Fruit fly (Drosophila melanogaster) whole organism, embryonic: ENCODE data around the gene dah.

Source experiments
- Abd-B ChIP-seq: fragments of 200-800 bp; sonication (Bioruptor generic); optimal IDR thresholded peaks from 2 replicates; lab custom pipeline; 2018; ENCODE audit warnings: missing biosample characterization, mild to moderate bottlenecking, missing genetic modification characterization, moderate library complexity
- BEAF-32 ChIP-seq: fragments of 200-800 bp; sonication (Bioruptor generic); optimal IDR thresholded peaks from 3 replicates; lab custom pipeline; 2017; ENCODE audit warnings: missing biosample characterization, missing genetic modification characterization, mild to moderate bottlenecking, moderate library complexity, missing genetic modification reagents
- CG10267 ChIP-seq: fragments of 200-800 bp; sonication (Bioruptor generic); optimal IDR thresholded peaks from 2 replicates; lab custom pipeline; 2018; ENCODE audit warnings: missing biosample characterization, mild to moderate bottlenecking, missing genetic modification characterization, moderate library complexity
- CG11504 ChIP-seq: fragments of 200-800 bp; sonication (Bioruptor generic); optimal IDR thresholded peaks from 3 replicates; lab custom pipeline; 2019; ENCODE audit warnings: missing biosample characterization, mild to moderate bottlenecking, missing genetic modification characterization, moderate library complexity
- CG12659 ChIP-seq: fragments of 200-800 bp; sonication (Bioruptor generic); optimal IDR thresholded peaks from 3 replicates; lab custom pipeline; 2017; ENCODE audit warnings: mild to moderate bottlenecking, missing biosample characterization, missing genetic modification reagents, missing genetic modification characterization
- CG13287 ChIP-seq: fragments of 200-800 bp; sonication (Bioruptor generic); IDR thresholded peaks from 2 replicates; pipeline ENCODE4 v1.3.6; 2022; ENCODE audit warnings: missing biosample characterization, missing genetic modification characterization; ENCODE audit not compliant: partially characterized antibody
- CG13894 ChIP-seq: fragments of 200-800 bp; sonication (Bioruptor generic); optimal IDR thresholded peaks from 3 replicates; lab custom pipeline; 2018; ENCODE audit warnings: missing biosample characterization, mild to moderate bottlenecking, missing genetic modification characterization, moderate library complexity
- CG14710 ChIP-seq: fragments of 200-800 bp; sonication (Bioruptor generic); optimal IDR thresholded peaks from 3 replicates; lab custom pipeline; 2019; ENCODE audit warnings: missing biosample characterization, mild to moderate bottlenecking, missing genetic modification characterization, moderate library complexity
- CG15514 ChIP-seq: fragments of 200-800 bp; sonication (Bioruptor generic); optimal IDR thresholded peaks from 3 replicates; lab custom pipeline; 2017; ENCODE audit warnings: missing biosample characterization, missing genetic modification characterization, mild to moderate bottlenecking, moderate library complexity, missing genetic modification reagents
- CG1647 ChIP-seq: fragments of 200-800 bp; sonication (Bioruptor generic); optimal IDR thresholded peaks from 3 replicates; lab custom pipeline; 2016; ENCODE audit warnings: missing biosample characterization, missing genetic modification characterization
- CG16813 ChIP-seq: fragments of 200-800 bp; sonication (Bioruptor generic); IDR thresholded peaks from 3 replicates; pipeline ENCODE4 v1.3.6; 2022; ENCODE audit warnings: missing biosample characterization, missing genetic modification characterization; ENCODE audit not compliant: partially characterized antibody
- CG18476 ChIP-seq: fragments of 200-800 bp; sonication (Bioruptor generic); optimal IDR thresholded peaks from 2 replicates; lab custom pipeline; 2016; ENCODE audit warnings: missing biosample characterization, mild to moderate bottlenecking, missing genetic modification characterization
- CG43689 ChIP-seq: fragments of 200-800 bp; sonication (Bioruptor generic); IDR thresholded peaks from 2 replicates; pipeline ENCODE4 v1.3.6; 2022; ENCODE audit warnings: missing biosample characterization, missing genetic modification characterization
- CG4617 ChIP-seq: fragments of 200-800 bp; sonication (Bioruptor generic); optimal IDR thresholded peaks from 3 replicates; lab custom pipeline; 2016; ENCODE audit warnings: missing biosample characterization, missing genetic modification characterization, borderline replicate concordance
- CG6791 ChIP-seq: fragments of 200-800 bp; sonication (Bioruptor generic); IDR thresholded peaks from 3 replicates; pipeline ENCODE4 v1.3.6; 2022; ENCODE audit warnings: missing biosample characterization, missing genetic modification characterization; ENCODE audit not compliant: partially characterized antibody
- CG8290 ChIP-seq, 3 experiments: fragments of 200-800 bp; sonication (Bioruptor generic); optimal IDR thresholded peaks; 2 replicates each; lab custom pipeline; 2016 to 2019; ENCODE audit warnings: missing biosample characterization in 3 of 3, missing genetic modification characterization in 3 of 3, mild to moderate bottlenecking in 2 of 3, moderate library complexity in 1 of 3
- CG8359 ChIP-seq: fragments of 200-800 bp; sonication (Bioruptor generic); optimal IDR thresholded peaks from 2 replicates; lab custom pipeline; 2017; ENCODE audit warnings: missing biosample characterization, mild to moderate bottlenecking, missing genetic modification characterization, borderline replicate concordance
- CG9437 ChIP-seq: fragments of 200-800 bp; sonication (Bioruptor generic); optimal IDR thresholded peaks from 2 replicates; lab custom pipeline; 2018; ENCODE audit warnings: missing biosample characterization, mild to moderate bottlenecking, missing genetic modification characterization
- CTCF ChIP-seq: fragments of 200-800 bp; sonication (Bioruptor generic); optimal IDR thresholded peaks from 2 replicates; lab custom pipeline; 2017; ENCODE audit warnings: missing biosample characterization, mild to moderate bottlenecking, missing genetic modification characterization, moderate library complexity
- CoRest ChIP-seq: fragments of 200-800 bp; sonication (Bioruptor generic); optimal IDR thresholded peaks from 3 replicates; lab custom pipeline; 2018; ENCODE audit warnings: missing biosample characterization, mild to moderate bottlenecking, missing genetic modification characterization, moderate library complexity
- Deaf1 ChIP-seq: fragments of 200-800 bp; optimal IDR thresholded peaks from 3 replicates; lab custom pipeline; 2019; ENCODE audit warnings: missing biosample characterization, mild to moderate bottlenecking, missing genetic modification characterization, moderate library complexity
- Dll ChIP-seq: fragments of 200-800 bp; sonication (Bioruptor generic); IDR thresholded peaks from 4 replicates; pipeline ENCODE4 v1.3.6; 2022; ENCODE audit warnings: missing biosample characterization, missing genetic modification characterization; ENCODE audit not compliant: partially characterized antibody
- Dref ChIP-seq: fragments of 200-800 bp; sonication (Bioruptor generic); IDR thresholded peaks from 2 replicates; pipeline ENCODE4 v1.3.6; 2022; ENCODE audit warnings: missing biosample characterization, missing genetic modification characterization
- Ets97D ChIP-seq: fragments of 200-800 bp; sonication (Bioruptor generic); optimal IDR thresholded peaks from 3 replicates; lab custom pipeline; 2016; ENCODE audit warnings: missing biosample characterization, missing genetic modification characterization
- HLH4C ChIP-seq: fragments of 200-800 bp; sonication (Bioruptor generic); IDR thresholded peaks from 3 replicates; pipeline ENCODE4 v1.3.6; 2022; ENCODE audit warnings: missing biosample characterization, missing genetic modification characterization; ENCODE audit not compliant: partially characterized antibody
- Hey ChIP-seq: fragments of 200-800 bp; sonication (Bioruptor generic); optimal IDR thresholded peaks from 3 replicates; lab custom pipeline; 2018; ENCODE audit warnings: missing biosample characterization, mild to moderate bottlenecking, missing genetic modification characterization
- MBD-R2 ChIP-seq: fragments of 200-800 bp; sonication (Bioruptor generic); IDR thresholded peaks from 2 replicates; pipeline ENCODE4 v1.3.6; 2022; ENCODE audit warnings: missing biosample characterization, missing genetic modification characterization
- MESR4 ChIP-seq: fragments of 200-800 bp; sonication (Bioruptor generic); optimal IDR thresholded peaks from 2 replicates; lab custom pipeline; 2018; ENCODE audit warnings: missing biosample characterization, mild to moderate bottlenecking, missing genetic modification characterization, moderate library complexity
- Opbp ChIP-seq: fragments of 200-800 bp; sonication (Bioruptor generic); IDR thresholded peaks from 3 replicates; pipeline ENCODE4 v1.3.6; 2022; ENCODE audit warnings: missing biosample characterization, missing genetic modification characterization; ENCODE audit not compliant: partially characterized antibody
- Pdp1 ChIP-seq, 2 experiments: fragments of 200-800 bp; sonication (Bioruptor generic); optimal IDR thresholded peaks; 3 replicates each; lab custom pipeline; 2016; ENCODE audit warnings: missing biosample characterization in 2 of 2, missing genetic modification characterization in 2 of 2, mild to moderate bottlenecking in 1 of 2, moderate library complexity in 1 of 2
- Scr ChIP-seq: fragments of 200-800 bp; sonication (Bioruptor generic); IDR thresholded peaks from 2 replicates; pipeline ENCODE4 v1.3.6; 2022; ENCODE audit warnings: missing biosample characterization, missing genetic modification characterization; ENCODE audit not compliant: partially characterized antibody
- Sox102F ChIP-seq: fragments of 200-800 bp; sonication (Bioruptor generic); optimal IDR thresholded peaks from 2 replicates; lab custom pipeline; 2018; ENCODE audit warnings: missing biosample characterization, mild to moderate bottlenecking, missing genetic modification characterization, moderate library complexity
- Sry-δ ChIP-seq: fragments of 200-800 bp; sonication (Bioruptor generic); optimal IDR thresholded peaks from 2 replicates; lab custom pipeline; 2016; ENCODE audit warnings: missing biosample characterization, missing genetic modification characterization
- abd-A ChIP-seq: fragments of 200-800 bp; sonication (Bioruptor generic); optimal IDR thresholded peaks from 3 replicates; lab custom pipeline; 2019; ENCODE audit warnings: missing biosample characterization, mild to moderate bottlenecking, missing genetic modification characterization, moderate library complexity
- bbx ChIP-seq: fragments of 200-800 bp; sonication (Bioruptor generic); IDR thresholded peaks from 2 replicates; pipeline ENCODE4 v1.3.6; 2022; ENCODE audit warnings: missing biosample characterization, missing genetic modification characterization; ENCODE audit not compliant: partially characterized antibody
- dpn ChIP-seq, 2 experiments: fragments of 200-800 bp; sonication (Bioruptor generic); optimal IDR thresholded peaks; 3 replicates each; lab custom pipeline; 2016; ENCODE audit warnings: missing biosample characterization in 2 of 2, missing genetic modification characterization in 2 of 2
- gsb-n ChIP-seq: fragments of 200-800 bp; sonication (Bioruptor generic); optimal IDR thresholded peaks from 3 replicates; lab custom pipeline; 2018; ENCODE audit warnings: missing biosample characterization, mild to moderate bottlenecking, missing genetic modification characterization
- inv ChIP-seq: fragments of 200-800 bp; sonication (Bioruptor generic); IDR thresholded peaks from 2 replicates; pipeline ENCODE4 v1.3.6; 2022; ENCODE audit warnings: missing biosample characterization, missing genetic modification characterization; ENCODE audit not compliant: partially characterized antibody
- knrl ChIP-seq: fragments of 200-800 bp; sonication (Bioruptor generic); IDR thresholded peaks from 3 replicates; pipeline ENCODE4 v1.3.6; 2022; ENCODE audit warnings: missing biosample characterization, missing genetic modification characterization; ENCODE audit not compliant: partially characterized antibody
- luna ChIP-seq: fragments of 200-800 bp; sonication (Bioruptor generic); optimal IDR thresholded peaks from 2 replicates; lab custom pipeline; 2016; ENCODE audit warnings: missing biosample characterization, missing genetic modification characterization
- nerfin-2 ChIP-seq: fragments of 200-800 bp; sonication (Bioruptor generic); IDR thresholded peaks from 2 replicates; pipeline ENCODE4 v1.3.6; 2022; ENCODE audit warnings: missing biosample characterization, missing genetic modification characterization; ENCODE audit not compliant: partially characterized antibody
- stwl ChIP-seq: fragments of 200-800 bp; sonication (Bioruptor generic); optimal IDR thresholded peaks from 3 replicates; lab custom pipeline; 2018; ENCODE audit warnings: missing biosample characterization, mild to moderate bottlenecking, missing genetic modification characterization, moderate library complexity
- unc-4 ChIP-seq: fragments of 200-800 bp; sonication (Bioruptor generic); IDR thresholded peaks from 2 replicates; pipeline ENCODE4 v1.3.6; 2022; ENCODE audit warnings: missing biosample characterization, missing genetic modification characterization; ENCODE audit not compliant: partially characterized antibody
- vnd ChIP-seq: fragments of 200-800 bp; sonication (Bioruptor generic); IDR thresholded peaks from 3 replicates; pipeline ENCODE4 v1.3.6; 2022; ENCODE audit warnings: missing biosample characterization, missing genetic modification characterization; ENCODE audit not compliant: partially characterized antibody

dah gene

DNA sequence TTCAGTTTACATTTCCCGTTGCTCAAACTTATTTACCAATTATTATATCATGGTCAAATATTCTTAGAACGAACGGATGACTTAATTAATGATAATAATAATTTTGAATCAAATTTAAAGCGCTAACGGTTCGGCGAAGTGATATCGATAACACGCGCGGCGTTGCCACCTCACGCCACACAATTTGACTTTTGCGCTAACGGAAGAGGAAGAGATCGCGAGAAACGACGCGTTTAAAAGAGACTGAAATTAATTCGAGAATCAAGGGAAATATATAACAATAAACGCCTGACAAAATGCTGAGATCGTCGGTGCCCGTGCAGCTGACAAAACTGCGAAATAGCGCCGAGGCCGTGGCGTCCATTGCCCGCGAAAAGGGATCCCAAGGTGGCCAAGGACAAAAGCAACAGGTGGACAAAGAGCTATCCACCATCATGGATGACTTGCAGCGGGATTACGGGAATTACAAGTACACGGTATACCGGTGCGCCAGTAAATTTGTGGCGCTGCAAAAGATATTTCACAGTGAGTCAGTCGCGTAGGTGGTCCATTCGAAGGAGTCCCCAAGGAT is at the start of gene dah (continued):
- TF ChIP-seq Sry-δ (GFP tag; lab: Kevin White, UChicago), result peak; percentile 41
- TF ChIP-seq Hey, result no peak
- TF ChIP-seq Ets97D, result peak; percentile 57
- peak; percentile 39 for TF ChIP-seq stwl (tag; lab: Kevin White, UChicago)
- TF ChIP-seq bbx (GFP tag; lab: Robert Waterston, UW), result peak; percentile 44
- TF ChIP-seq, all 482 proteins: peak for 38

DNA sequence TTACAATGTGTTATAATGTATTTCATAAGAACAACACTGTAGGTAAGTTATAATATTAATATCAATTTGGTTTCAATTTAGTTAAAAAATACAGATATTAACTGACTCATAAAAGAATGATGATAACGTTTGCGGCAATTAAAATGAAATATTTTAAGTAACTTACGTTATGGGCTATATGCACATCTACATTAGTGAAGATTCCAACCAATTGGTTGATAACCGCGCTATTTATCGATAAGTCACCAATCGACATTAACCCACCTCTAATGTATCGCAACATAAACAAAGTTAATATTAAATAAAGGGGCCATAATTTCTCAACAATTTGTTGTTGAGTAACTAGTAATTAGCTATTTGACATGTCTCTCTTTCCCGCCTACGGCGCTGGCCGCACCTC is 35.3 kb upstream of the dah start, which contains the start of gene CG5877:
CG5877 (plus strand) TSS at position 238 of the 400 bp plus-strand sequence.
- TF ChIP-seq Deaf1 (tag; lab: Kevin White, UChicago) (peak; percentile 31), CG4617 (GFP tag; lab: Kevin White, UChicago) (peak; percentile 43), CG6791 (GFP tag; lab: Robert Waterston, UW) (no peak), Abd-B (peak; percentile 40), Dll (GFP tag; lab: Robert Waterston, UW) (0 out of 4 replicates have a peak, but pooled peaks have one; percentile 32), Dref (GFP tag; lab: Robert Waterston, UW) (peak; percentile 88), knrl (GFP tag; lab: Robert Waterston, UW) (0 out of 3 replicates have a peak, but pooled peaks have one; percentile 12), nerfin-2 (no peak), Pdp1 (GFP tag; optimal IDR thresholded peaks at IDR 0.05; lab: Kevin White, UChicago) (peak in 1 of 2 experiments; percentile 29), CG14710 (tag; lab: Kevin White, UChicago) (peak; percentile 8), CG10267 (tag; lab: Kevin White, UChicago) (peak; percentile 8), Scr (GFP tag; lab: Robert Waterston, UW) (peak; percentile 42), MBD-R2 (GFP tag; lab: Robert Waterston, UW) (peak; percentile 60), luna (GFP tag; lab: Kevin White, UChicago) (no peak), CG43689 (no peak), BEAF-32 (GFP tag; lab: Kevin White, UChicago) (peak; percentile 51), Sox102F (GFP tag; lab: Kevin White, UChicago) (no peak), CG8359 (GFP tag; lab: Kevin White, UChicago) (no peak), CG15514 (GFP tag; lab: Kevin White, UChicago) (peak; percentile 2), CG8290 (GFP tag; optimal IDR thresholded peaks at IDR 0.05; lab: Kevin White, UChicago) (no peak), CG8290 (tag; optimal IDR thresholded peaks at IDR 0.05; lab: Kevin White, UChicago) (peak in 1 of 2 experiments; percentile 16), CTCF (GFP tag; lab: Kevin White, UChicago) (peak; percentile 65), CoRest (tag; lab: Kevin White, UChicago) (peak; percentile 5), CG18476 (no peak), CG16813 (GFP tag; lab: Robert Waterston, UW) (peak; percentile 50), CG12659 (GFP tag; lab: Kevin White, UChicago) (peak; percentile 40), CG13894 (tag; lab: Kevin White, UChicago) (no peak), MESR4 (GFP tag; lab: Kevin White, UChicago) (peak; percentile 43), abd-A (tag; lab: Kevin White, UChicago) (peak; percentile 76), unc-4 (GFP tag; lab: Robert Waterston, UW) (peak; percentile 13; the same call in 1 of the 2 replicates), CG11504 (tag; lab: Kevin White, UChicago) (peak; percentile 25), dpn (GFP tag; optimal IDR thresholded peaks at IDR 0.05; lab: Kevin White, UChicago) (no peak), CG9437 (peak; percentile 96), Sry-δ (GFP tag; lab: Kevin White, UChicago) (peak; percentile 83), CG13287 (GFP tag; lab: Robert Waterston, UW) (peak; percentile 51; the same call in 1 of the 2 replicates), CG1647 (no peak), HLH4C (GFP tag; lab: Robert Waterston, UW) (peak; percentile 17; the same call in 2 of the 3 replicates), inv (GFP tag; lab: Robert Waterston, UW) (no peak), Opbp (GFP tag; lab: Robert Waterston, UW) (0 out of 3 replicates have a peak, but pooled peaks have one; percentile 24), vnd (0 out of 3 replicates have a peak, but pooled peaks have one; percentile 25), gsb-n (tag; lab: Kevin White, UChicago) (no peak)
